Fruit fly (Drosophila melanogaster) whole organism, embryonic: Measurements from ENCODE around the gene Shmt.

Experiments used
- Abd-B ChIP-seq: fragments of 200-800 bp; sonication (Bioruptor generic); optimal IDR thresholded peaks from 2 replicates; lab custom pipeline; 2018; ENCODE audit warnings: missing biosample characterization, mild to moderate bottlenecking, missing genetic modification characterization, moderate library complexity
- Awh ChIP-seq: fragments of 200-800 bp; sonication (Bioruptor generic); IDR thresholded peaks from 2 replicates; pipeline ENCODE4, ENCODE4 v1.3.6; 2022; ENCODE audit warnings: missing biosample characterization, missing genetic modification characterization
- B-H1 ChIP-seq: fragments of 200-800 bp; sonication (Bioruptor generic); IDR thresholded peaks from 3 replicates; pipeline ENCODE4 v1.3.6; 2022; ENCODE audit warnings: missing biosample characterization, missing genetic modification characterization
- BEAF-32 ChIP-seq: fragments of 200-800 bp; sonication (Bioruptor generic); optimal IDR thresholded peaks from 3 replicates; lab custom pipeline; 2017; ENCODE audit warnings: missing biosample characterization, missing genetic modification characterization, mild to moderate bottlenecking, moderate library complexity, missing genetic modification reagents
- CG10267 ChIP-seq: fragments of 200-800 bp; sonication (Bioruptor generic); optimal IDR thresholded peaks from 2 replicates; lab custom pipeline; 2018; ENCODE audit warnings: missing biosample characterization, mild to moderate bottlenecking, missing genetic modification characterization, moderate library complexity
- CG10274 ChIP-seq: fragments of 200-800 bp; sonication (Bioruptor generic); optimal IDR thresholded peaks from 3 replicates; lab custom pipeline; 2017; ENCODE audit warnings: missing biosample characterization, mild to moderate bottlenecking, missing genetic modification characterization
- CG10565 ChIP-seq: fragments of 200-800 bp; sonication (Bioruptor generic); optimal IDR thresholded peaks from 3 replicates; lab custom pipeline; 2016; ENCODE audit warnings: missing biosample characterization, mild to moderate bottlenecking, missing genetic modification characterization
- CG11695 ChIP-seq: fragments of 200-800 bp; sonication (Bioruptor generic); IDR thresholded peaks from 3 replicates; pipeline ENCODE4 v1.3.6; 2022; ENCODE audit warnings: missing biosample characterization, missing genetic modification characterization
- CG12219 ChIP-seq: fragments of 200-800 bp; sonication (Bioruptor generic); optimal IDR thresholded peaks from 3 replicates; lab custom pipeline; 2018; ENCODE audit warnings: missing biosample characterization, mild to moderate bottlenecking, missing genetic modification characterization
- CG12659 ChIP-seq: fragments of 200-800 bp; sonication (Bioruptor generic); optimal IDR thresholded peaks from 3 replicates; lab custom pipeline; 2017; ENCODE audit warnings: mild to moderate bottlenecking, missing biosample characterization, missing genetic modification reagents, missing genetic modification characterization
- CG13296 ChIP-seq: fragments of 200-800 bp; sonication (Bioruptor generic); optimal IDR thresholded peaks from 3 replicates; lab custom pipeline; 2018; ENCODE audit warnings: missing biosample characterization, mild to moderate bottlenecking, missing genetic modification characterization
- CG14050 ChIP-seq: fragments of 200-800 bp; sonication (Bioruptor generic); IDR thresholded peaks from 3 replicates; pipeline ENCODE4 v1.3.6; 2022; ENCODE audit warnings: missing biosample characterization, missing genetic modification characterization
- CG1529 ChIP-seq: fragments of 200-800 bp; sonication (Bioruptor generic); optimal IDR thresholded peaks from 3 replicates; lab custom pipeline; 2018; ENCODE audit warnings: missing biosample characterization, missing genetic modification characterization
- CG1602 ChIP-seq: fragments of 200-800 bp; sonication (Bioruptor generic); optimal IDR thresholded peaks from 3 replicates; lab custom pipeline; 2016; ENCODE audit warnings: missing biosample characterization, missing genetic modification characterization
- CG16779 ChIP-seq: fragments of 200-800 bp; sonication (Bioruptor generic); IDR thresholded peaks from 2 replicates; pipeline ENCODE4 v1.3.6; 2022; ENCODE audit warnings: missing biosample characterization, missing genetic modification characterization
- CG17802 ChIP-seq: fragments of 200-800 bp; sonication (Bioruptor generic); optimal IDR thresholded peaks from 2 replicates; lab custom pipeline; 2018; ENCODE audit warnings: missing biosample characterization, mild to moderate bottlenecking, missing genetic modification characterization, moderate library complexity
- CG17912 ChIP-seq: fragments of 200-800 bp; sonication (Bioruptor generic); optimal IDR thresholded peaks from 2 replicates; lab custom pipeline; 2018; ENCODE audit warnings: missing biosample characterization, mild to moderate bottlenecking, missing genetic modification characterization
- CG18262 ChIP-seq: fragments of 200-800 bp; optimal IDR thresholded peaks from 3 replicates; lab custom pipeline; 2019; ENCODE audit warnings: missing biosample characterization, mild to moderate bottlenecking, missing genetic modification characterization, moderate library complexity
- CG2678 ChIP-seq: fragments of 200-800 bp; sonication (Bioruptor generic); optimal IDR thresholded peaks from 3 replicates; lab custom pipeline; 2019; ENCODE audit warnings: missing biosample characterization, mild to moderate bottlenecking, missing genetic modification characterization, moderate library complexity
- CG2875 ChIP-seq: fragments of 200-800 bp; sonication (Bioruptor generic); optimal IDR thresholded peaks from 2 replicates; lab custom pipeline; 2017; ENCODE audit warnings: missing biosample characterization, mild to moderate bottlenecking, missing genetic modification characterization, missing genetic modification reagents
- CG32767 ChIP-seq: fragments of 200-800 bp; sonication (Bioruptor generic); IDR thresholded peaks from 2 replicates; pipeline ENCODE4 v1.3.6; 2022; ENCODE audit warnings: missing biosample characterization, missing genetic modification characterization
- CG3847 ChIP-seq: fragments of 200-800 bp; sonication (Bioruptor generic); IDR thresholded peaks from 2 replicates; pipeline ENCODE4 v1.3.6; 2022; ENCODE audit warnings: missing biosample characterization, missing genetic modification characterization
- CG42726 ChIP-seq: fragments of 200-800 bp; sonication (Bioruptor generic); IDR thresholded peaks from 2 replicates; pipeline ENCODE4 v1.3.6; 2022; ENCODE audit warnings: missing biosample characterization, missing genetic modification characterization; ENCODE audit not compliant: partially characterized antibody
- CG4707 ChIP-seq: fragments of 200-800 bp; sonication (Bioruptor generic); optimal IDR thresholded peaks from 2 replicates; lab custom pipeline; 2018; ENCODE audit warnings: missing biosample characterization, mild to moderate bottlenecking, missing genetic modification characterization, moderate library complexity
- CG4854 ChIP-seq: fragments of 200-800 bp; sonication (Bioruptor generic); optimal IDR thresholded peaks from 2 replicates; lab custom pipeline; 2016; ENCODE audit warnings: missing biosample characterization, missing genetic modification characterization, inconsistent platforms
- CG9609 ChIP-seq: fragments of 200-800 bp; sonication (Bioruptor generic); optimal IDR thresholded peaks from 3 replicates; lab custom pipeline; 2016; ENCODE audit warnings: missing biosample characterization, missing genetic modification characterization
- CG9876 ChIP-seq: fragments of 200-800 bp; sonication (Bioruptor generic); optimal IDR thresholded peaks from 2 replicates; lab custom pipeline; 2016; ENCODE audit warnings: missing biosample characterization, missing genetic modification characterization
- CTCF ChIP-seq: fragments of 200-800 bp; sonication (Bioruptor generic); optimal IDR thresholded peaks from 2 replicates; lab custom pipeline; 2017; ENCODE audit warnings: missing biosample characterization, mild to moderate bottlenecking, missing genetic modification characterization, moderate library complexity
- Dbx ChIP-seq: fragments of 200-800 bp; sonication (Bioruptor generic); IDR thresholded peaks from 3 replicates; pipeline ENCODE4 v1.3.6; 2022; ENCODE audit warnings: missing biosample characterization, missing genetic modification characterization
- H2.0 ChIP-seq: fragments of 200-800 bp; sonication (Bioruptor generic); IDR thresholded peaks from 2 replicates; pipeline ENCODE4 v1.3.6; 2022; ENCODE audit warnings: missing biosample characterization, missing genetic modification characterization
- Meics ChIP-seq: fragments of 200-800 bp; sonication (Bioruptor generic); optimal IDR thresholded peaks from 2 replicates; lab custom pipeline; 2017; ENCODE audit warnings: missing biosample characterization, mild to moderate bottlenecking, missing genetic modification characterization
- NFAT ChIP-seq: fragments of 200-800 bp; sonication (Bioruptor generic); IDR thresholded peaks from 2 replicates; pipeline ENCODE4 v1.3.6; 2022; ENCODE audit warnings: missing biosample characterization, missing genetic modification characterization
- PHDP ChIP-seq: fragments of 200-800 bp; sonication (Bioruptor generic); optimal IDR thresholded peaks from 3 replicates; lab custom pipeline; 2018; ENCODE audit warnings: missing biosample characterization, mild to moderate bottlenecking, missing genetic modification characterization, moderate library complexity
- Ptx1 ChIP-seq: fragments of 200-800 bp; sonication (Bioruptor generic); IDR thresholded peaks from 2 replicates; pipeline ENCODE4 v1.3.6; 2022; ENCODE audit warnings: missing biosample characterization, missing genetic modification characterization
- Sry-δ ChIP-seq: fragments of 200-800 bp; sonication (Bioruptor generic); optimal IDR thresholded peaks from 2 replicates; lab custom pipeline; 2016; ENCODE audit warnings: missing biosample characterization, missing genetic modification characterization
- TFAM ChIP-seq: fragments of 200-800 bp; sonication (Bioruptor generic); optimal IDR thresholded peaks from 2 replicates; lab custom pipeline; 2017; ENCODE audit warnings: missing biosample characterization, missing genetic modification characterization, inconsistent platforms
- cg ChIP-seq: fragments of 200-800 bp; sonication (Bioruptor generic); optimal IDR thresholded peaks from 3 replicates; lab custom pipeline; 2019; ENCODE audit warnings: missing biosample characterization, mild to moderate bottlenecking, missing genetic modification characterization, moderate library complexity
- h ChIP-seq: fragments of >200 bp; optimal IDR thresholded peaks from 2 replicates; lab custom pipeline; 2017
- jigr1 ChIP-seq: fragments of 200-800 bp; sonication (Bioruptor generic); IDR thresholded peaks from 3 replicates; pipeline ENCODE4 v1.3.6; 2022; ENCODE audit warnings: missing biosample characterization, missing genetic modification characterization
- lola ChIP-seq, 3 experiments: fragments of >200 bp in 2 of 3; fragments of 200-800 bp in 1 of 3; sonication (Bioruptor generic) in 1 of 3; optimal IDR thresholded peaks; 2 replicates each; lab custom pipeline; 2017 to 2019; ENCODE audit warnings: missing biosample characterization in 3 of 3, missing genetic modification characterization in 3 of 3, mild to moderate bottlenecking in 1 of 3, moderate library complexity in 1 of 3
- nmo ChIP-seq: fragments of 200-800 bp; sonication (Bioruptor generic); optimal IDR thresholded peaks from 2 replicates; lab custom pipeline; 2018; ENCODE audit warnings: missing biosample characterization, mild to moderate bottlenecking, missing genetic modification characterization, moderate library complexity
- onecut ChIP-seq: fragments of 200-800 bp; sonication (Bioruptor generic); IDR thresholded peaks from 2 replicates; pipeline ENCODE4 v1.3.6; 2022; ENCODE audit warnings: missing biosample characterization, missing genetic modification characterization
- pfk ChIP-seq: fragments of 200-800 bp; sonication (Bioruptor generic); optimal IDR thresholded peaks from 2 replicates; lab custom pipeline; 2018; ENCODE audit warnings: missing biosample characterization, mild to moderate bottlenecking, missing genetic modification characterization, moderate library complexity
- psq ChIP-seq: fragments of 200-800 bp; sonication (Bioruptor generic); optimal IDR thresholded peaks from 2 replicates; lab custom pipeline; 2017; ENCODE audit warnings: missing biosample characterization, missing genetic modification characterization
- ranshi ChIP-seq: fragments of 200-800 bp; sonication (Bioruptor generic); IDR thresholded peaks from 2 replicates; pipeline ENCODE4 v1.3.6; 2022; ENCODE audit warnings: missing biosample characterization, missing genetic modification characterization
- row ChIP-seq: fragments of 200-800 bp; sonication (Bioruptor generic); IDR thresholded peaks from 3 replicates; pipeline ENCODE4 v1.3.6; 2022; ENCODE audit warnings: missing biosample characterization, missing genetic modification characterization
- salm ChIP-seq: fragments of 200-800 bp; sonication (Bioruptor generic); optimal IDR thresholded peaks from 2 replicates; lab custom pipeline; 2018; ENCODE audit warnings: missing biosample characterization, mild to moderate bottlenecking, missing genetic modification characterization
- sc ChIP-seq, 3 experiments: fragments of >200 bp in 2 of 3; fragments of 200-800 bp in 1 of 3; sonication (Bioruptor generic) in 1 of 3; optimal IDR thresholded peaks; 2 replicates in 2 of 3; 3 replicates in 1 of 3; lab custom pipeline; 2017; ENCODE audit warnings: mild to moderate bottlenecking in 1 of 3, missing biosample characterization in 1 of 3, missing genetic modification characterization in 1 of 3, missing genetic modification reagents in 1 of 3
- scrt ChIP-seq: fragments of 200-800 bp; sonication (Bioruptor generic); optimal IDR thresholded peaks from 2 replicates; lab custom pipeline; 2018; ENCODE audit warnings: missing biosample characterization, mild to moderate bottlenecking, missing genetic modification characterization, moderate library complexity

Shmt gene

dm6 chrX:5896809-5897700, 19.5 kb downstream of the Shmt start (continued):
- TF ChIP-seq sc (optimal IDR thresholded peaks at IDR 0.05; lab: Kevin White, UChicago) (no peak), sc (GFP tag; optimal IDR thresholded peaks at IDR 0.05; lab: Kevin White, UChicago) (no peak), Sry-δ (GFP tag; lab: Kevin White, UChicago) (no peak), CG32767 (GFP tag; lab: Robert Waterston, UW) (no peak), CG10274 (GFP tag; lab: Kevin White, UChicago) (no peak), CG9876 (GFP tag; lab: Kevin White, UChicago) (no peak), CG12659 (GFP tag; lab: Kevin White, UChicago) (peak; percentile 14), h (no peak), CG42726 (GFP tag; lab: Robert Waterston, UW) (no peak), CG18262 (peak; percentile 3), CG4707 (GFP tag; lab: Kevin White, UChicago) (no peak), psq (GFP tag; lab: Kevin White, UChicago) (no peak), CTCF (GFP tag; lab: Kevin White, UChicago) (no peak), Abd-B (no peak), CG10267 (peak; percentile 12), CG1529 (GFP tag; lab: Kevin White, UChicago) (no peak), CG17802 (tag; lab: Kevin White, UChicago) (no peak), H2.0 (GFP tag; lab: Robert Waterston, UW) (peak; percentile 33; the same call in 1 of the 2 replicates), jigr1 (GFP tag; lab: Robert Waterston, UW) (no peak), B-H1 (GFP tag; lab: Robert Waterston, UW) (no peak), CG2678 (peak; percentile 28), lola (GFP tag; optimal IDR thresholded peaks at IDR 0.05; lab: Kevin White, UChicago) (no peak), BEAF-32 (GFP tag; lab: Kevin White, UChicago) (no peak), CG1602 (peak; percentile 17), row (GFP tag; lab: Robert Waterston, UW) (peak; percentile 33; the same call in 2 of the 3 replicates), CG10565 (GFP tag; lab: Kevin White, UChicago) (no peak), pfk (GFP tag; lab: Kevin White, UChicago) (no peak), CG4854 (GFP tag; lab: Kevin White, UChicago) (no peak), CG3847 (GFP tag; lab: Robert Waterston, UW) (no peak), Awh (GFP tag; lab: Robert Waterston, UW) (0 out of 2 replicates have a peak, but pooled peaks have one; percentile 28), CG12219 (GFP tag; lab: Kevin White, UChicago) (no peak), nmo (peak; percentile 44), CG9609 (no peak), CG16779 (GFP tag; lab: Robert Waterston, UW) (no peak), onecut (GFP tag; lab: Robert Waterston, UW) (no peak), scrt (GFP tag; lab: Kevin White, UChicago) (no peak), Dbx (GFP tag; lab: Robert Waterston, UW) (no peak), CG2875 (GFP tag; lab: Kevin White, UChicago) (no peak), Meics (no peak), TFAM (GFP tag; lab: Kevin White, UChicago) (no peak), NFAT (GFP tag; lab: Robert Waterston, UW) (no peak), CG14050 (no peak), PHDP (peak; percentile 19), ranshi (0 out of 2 replicates have a peak, but pooled peaks have one; percentile 40), CG17912 (GFP tag; lab: Kevin White, UChicago) (no peak), CG11695 (GFP tag; lab: Robert Waterston, UW) (peak; percentile 47; the same call in 1 of the 3 replicates), Ptx1 (GFP tag; lab: Robert Waterston, UW) (peak; percentile 33; the same call in 1 of the 2 replicates), cg (GFP tag; lab: Kevin White, UChicago) (no peak), CG13296 (no peak), salm (tag; lab: Kevin White, UChicago) (no peak)
